Worm (Caenorhabditis elegans) whole organism, L2 larva: ENCODE results near the gene F10C1.8.

ENCODE experiments used
- C34F6.9 ChIP-seq: fragments of 150-350 bp; optimal IDR thresholded peaks from 2 replicates; lab custom pipeline; 2014; ENCODE audit warnings: missing biosample characterization, missing genetic modification characterization
- F13H6.1 ChIP-seq: sonication (generic microtip); optimal IDR thresholded peaks from 2 replicates; lab custom pipeline; 2016; ENCODE audit warnings: missing genetic modification characterization, missing compliant biosample characterization
- R02D3.7 ChIP-seq: fragments of 150-350 bp; optimal IDR thresholded peaks from 2 replicates; lab custom pipeline; 2014; ENCODE audit warnings: missing biosample characterization, missing genetic modification characterization
- Y55F3AM.14 ChIP-seq: fragments of 200-800 bp; sonication (Bioruptor generic); optimal IDR thresholded peaks from 2 replicates; lab custom pipeline; 2018; ENCODE audit warnings: mild to moderate bottlenecking, missing genetic modification characterization, missing compliant biosample characterization
- ZK546.5 ChIP-seq: sonication (generic microtip); optimal IDR thresholded peaks from 2 replicates; lab custom pipeline; 2017; ENCODE audit warnings: missing biosample characterization, missing genetic modification characterization
- alr-1 ChIP-seq: fragments of 150-350 bp; optimal IDR thresholded peaks from 2 replicates; lab custom pipeline; 2014; ENCODE audit warnings: missing biosample characterization, missing genetic modification characterization
- aly-2 ChIP-seq: fragments of 150-350 bp; optimal IDR thresholded peaks from 2 replicates; lab custom pipeline; 2014; ENCODE audit warnings: missing biosample characterization, missing genetic modification characterization
- ama-1 ChIP-seq: fragments of 150-350 bp; optimal IDR thresholded peaks from 2 replicates; lab custom pipeline; 2018; ENCODE audit warnings: inconsistent platforms
- blmp-1 ChIP-seq: sonication (generic microtip); optimal IDR thresholded peaks from 2 replicates; lab custom pipeline; 2017; ENCODE audit warnings: missing genetic modification characterization, mild to moderate bottlenecking, missing compliant biosample characterization, antibody characterized with exemption, moderate library complexity; ENCODE audit not compliant: insufficient read depth
- ceh-16 ChIP-seq: fragments of 150-350 bp; optimal IDR thresholded peaks from 2 replicates; lab custom pipeline; 2014; ENCODE audit warnings: missing biosample characterization, missing genetic modification characterization
- ceh-82 ChIP-seq: fragments of 150-350 bp; optimal IDR thresholded peaks from 2 replicates; lab custom pipeline; 2014; ENCODE audit warnings: missing biosample characterization, missing genetic modification characterization
- crh-2 ChIP-seq: sonication (generic microtip); optimal IDR thresholded peaks from 2 replicates; lab custom pipeline; 2017; ENCODE audit warnings: missing biosample characterization, missing genetic modification characterization
- dmd-4 ChIP-seq: sonication (generic microtip); optimal IDR thresholded peaks from 2 replicates; lab custom pipeline; 2017; ENCODE audit warnings: missing biosample characterization, missing genetic modification characterization
- egl-27 ChIP-seq: sonication (generic microtip); optimal IDR thresholded peaks from 3 replicates; lab custom pipeline; 2017; ENCODE audit warnings: missing biosample characterization, missing genetic modification reagents, missing genetic modification characterization
- elt-1 ChIP-seq: fragments of 150-350 bp; optimal IDR thresholded peaks from 2 replicates; lab custom pipeline; 2014; ENCODE audit warnings: missing biosample characterization, missing genetic modification characterization
- elt-3 ChIP-seq: sonication (generic microtip); optimal IDR thresholded peaks from 2 replicates; lab custom pipeline; 2017; ENCODE audit warnings: missing biosample characterization, missing genetic modification characterization
- fos-1 ChIP-seq: fragments of 150-350 bp; optimal IDR thresholded peaks from 2 replicates; lab custom pipeline; 2014; ENCODE audit warnings: missing biosample characterization, missing genetic modification characterization
- gmeb-1 ChIP-seq: fragments of 150-350 bp; optimal IDR thresholded peaks from 2 replicates; lab custom pipeline; 2014; ENCODE audit warnings: missing biosample characterization, missing genetic modification characterization
- lin-11 ChIP-seq: fragments of 150-350 bp; sonication (generic microtip); optimal IDR thresholded peaks from 2 replicates; lab custom pipeline; 2014; ENCODE audit warnings: missing biosample characterization, missing genetic modification characterization, inconsistent platforms, mixed read lengths
- lin-13 ChIP-seq: fragments of 150-350 bp; optimal IDR thresholded peaks from 2 replicates; lab custom pipeline; 2014; ENCODE audit warnings: missing biosample characterization, missing genetic modification reagents, missing genetic modification characterization
- lin-39 ChIP-seq: fragments of 150-350 bp; optimal IDR thresholded peaks from 2 replicates; lab custom pipeline; 2014; ENCODE audit warnings: missing biosample characterization, missing genetic modification reagents, missing genetic modification characterization
- lsy-2 ChIP-seq, 2 experiments: fragments of 150-350 bp in 1 of 2; sonication (generic microtip) in 1 of 2; optimal IDR thresholded peaks; 2 replicates each; lab custom pipeline; 2014 to 2017; ENCODE audit warnings: missing biosample characterization in 2 of 2, missing genetic modification characterization in 2 of 2
- mab-5 ChIP-seq: fragments of 150-350 bp; optimal IDR thresholded peaks from 2 replicates; lab custom pipeline; 2014; ENCODE audit warnings: missing biosample characterization, missing genetic modification characterization
- mbf-1 ChIP-seq: sonication (generic microtip); optimal IDR thresholded peaks from 2 replicates; lab custom pipeline; 2017; ENCODE audit warnings: missing biosample characterization, missing genetic modification characterization
- mdl-1 ChIP-seq, 2 experiments: fragments of 150-350 bp in 1 of 2; sonication (generic microtip) in 1 of 2; optimal IDR thresholded peaks; 2 replicates each; lab custom pipeline; 2017; ENCODE audit warnings: missing biosample characterization in 2 of 2, missing genetic modification characterization in 2 of 2
- nhr-10 ChIP-seq: sonication (generic microtip); optimal IDR thresholded peaks from 2 replicates; lab custom pipeline; 2017; ENCODE audit warnings: missing biosample characterization, missing genetic modification characterization
- nhr-11 ChIP-seq: fragments of 150-350 bp; optimal IDR thresholded peaks from 2 replicates; lab custom pipeline; 2014; ENCODE audit warnings: missing biosample characterization, missing genetic modification characterization
- nhr-12 ChIP-seq: fragments of 150-350 bp; optimal IDR thresholded peaks from 2 replicates; lab custom pipeline; 2014; ENCODE audit warnings: missing biosample characterization, missing genetic modification characterization
- nhr-129 ChIP-seq: fragments of 150-350 bp; optimal IDR thresholded peaks from 2 replicates; lab custom pipeline; 2014; ENCODE audit warnings: missing biosample characterization, missing genetic modification characterization
- nhr-21 ChIP-seq: fragments of 150-350 bp; optimal IDR thresholded peaks from 2 replicates; lab custom pipeline; 2014; ENCODE audit warnings: missing biosample characterization, missing genetic modification characterization
- nhr-23 ChIP-seq: fragments of 150-350 bp; optimal IDR thresholded peaks from 2 replicates; lab custom pipeline; 2014; ENCODE audit warnings: missing biosample characterization, missing genetic modification reagents, missing genetic modification characterization
- nhr-237 ChIP-seq: fragments of 150-350 bp; optimal IDR thresholded peaks from 2 replicates; lab custom pipeline; 2014; ENCODE audit warnings: missing biosample characterization, missing genetic modification characterization
- nhr-25 ChIP-seq: fragments of 150-350 bp; sonication (generic microtip); optimal IDR thresholded peaks from 3 replicates; lab custom pipeline; 2014; ENCODE audit warnings: missing biosample characterization, missing genetic modification characterization
- nhr-6 ChIP-seq: fragments of 150-350 bp; optimal IDR thresholded peaks from 2 replicates; lab custom pipeline; 2014; ENCODE audit warnings: missing biosample characterization, missing genetic modification characterization
- nhr-77 ChIP-seq: fragments of 150-350 bp; optimal IDR thresholded peaks from 2 replicates; lab custom pipeline; 2014; ENCODE audit warnings: missing biosample characterization, missing genetic modification characterization
- peb-1 ChIP-seq: fragments of 150-350 bp; optimal IDR thresholded peaks from 2 replicates; lab custom pipeline; 2014; ENCODE audit warnings: missing biosample characterization, missing genetic modification characterization
- sem-4 ChIP-seq: fragments of 150-350 bp; optimal IDR thresholded peaks from 2 replicates; lab custom pipeline; 2014; ENCODE audit warnings: missing biosample characterization, missing genetic modification reagents, missing genetic modification characterization
- skn-1 ChIP-seq: sonication (generic microtip); optimal IDR thresholded peaks from 2 replicates; lab custom pipeline; 2017; ENCODE audit warnings: missing biosample characterization, missing genetic modification characterization
- sma-3 ChIP-seq: sonication (generic microtip); optimal IDR thresholded peaks from 2 replicates; lab custom pipeline; 2016; ENCODE audit warnings: missing genetic modification reagents, missing genetic modification characterization, missing compliant biosample characterization
- sma-9 ChIP-seq, 2 experiments: fragments of 150-350 bp in 1 of 2; sonication (generic microtip) in 1 of 2; optimal IDR thresholded peaks; 2 replicates each; lab custom pipeline; 2014 to 2016; ENCODE audit warnings: missing genetic modification characterization in 2 of 2, mild to moderate bottlenecking in 1 of 2, missing biosample characterization in 1 of 2, missing compliant biosample characterization in 1 of 2, missing genetic modification reagents in 1 of 2, moderate library complexity in 1 of 2
- snpc-4 ChIP-seq: fragments of 150-350 bp; optimal IDR thresholded peaks from 2 replicates; lab custom pipeline; 2014; ENCODE audit warnings: missing biosample characterization, missing genetic modification characterization
- unc-39 ChIP-seq: fragments of 150-350 bp; optimal IDR thresholded peaks from 2 replicates; lab custom pipeline; 2014; ENCODE audit warnings: missing biosample characterization, missing genetic modification characterization
- unc-55 ChIP-seq: fragments of 150-350 bp; sonication (generic microtip); optimal IDR thresholded peaks from 3 replicates; lab custom pipeline; 2014; ENCODE audit warnings: missing biosample characterization, missing genetic modification reagents, missing genetic modification characterization
- unc-62 ChIP-seq: fragments of 150-350 bp; optimal IDR thresholded peaks from 2 replicates; lab custom pipeline; 2014; ENCODE audit warnings: missing biosample characterization, missing genetic modification reagents, missing genetic modification characterization
- zag-1 ChIP-seq: fragments of 150-350 bp; optimal IDR thresholded peaks from 2 replicates; lab custom pipeline; 2014; ENCODE audit warnings: missing biosample characterization, missing genetic modification characterization
- ztf-1 ChIP-seq: fragments of 200-800 bp; sonication (Bioruptor generic); conservative IDR thresholded peaks from 2 replicates; pipeline ENCODE4 v1.3.6; 2022; ENCODE audit warnings: missing genetic modification characterization, missing compliant biosample characterization
- ztf-11 ChIP-seq: sonication (generic microtip); optimal IDR thresholded peaks from 2 replicates; lab custom pipeline; 2017; ENCODE audit warnings: missing biosample characterization, missing genetic modification characterization
- ztf-4 ChIP-seq: fragments of 150-350 bp; optimal IDR thresholded peaks from 2 replicates; lab custom pipeline; 2014; ENCODE audit warnings: missing biosample characterization, missing genetic modification characterization

Gene F10C1.8

ce11 chrII:5712126-5712525 is 42.1 kb upstream of the F10C1.8 start:
- TF ChIP-seq nhr-10 (tag; lab: Kevin White, UChicago) (no peak), unc-62 (GFP tag; lab: Kevin White, UChicago) (no peak), mdl-1 (tag; optimal IDR thresholded peaks at IDR 0.05; lab: Kevin White, UChicago) (no peak), nhr-21 (peak; percentile 14), lin-39 (no peak), ceh-82 (no peak), nhr-25 (no peak)

- TF ChIP-seq sem-4 (tag; lab: Kevin White, UChicago) (peak; percentile 69), ztf-11 (no peak), skn-1 (no peak), nhr-12 (tag; lab: Kevin White, UChicago) (no peak), nhr-77 (tag; lab: Kevin White, UChicago) (no peak), Y55F3AM.14 (GFP tag; lab: Kevin White, UChicago) (no peak), nhr-10 (tag; lab: Kevin White, UChicago) (no peak), ama-1 (lab: Kevin White, UChicago) (peak; percentile 34), blmp-1 (tag; lab: Kevin White, UChicago) (no peak), nhr-21 (peak; percentile 8), mdl-1 (tag; optimal IDR thresholded peaks at IDR 0.05; lab: Kevin White, UChicago) (no peak), crh-2 (tag; lab: Kevin White, UChicago) (peak; percentile 86), ZK546.5 (tag; lab: Kevin White, UChicago) (peak; percentile 86), elt-3 (tag; lab: Kevin White, UChicago) (no peak), dmd-4 (no peak), mab-5 (tag; lab: Kevin White, UChicago) (no peak), ztf-4 (tag; lab: Kevin White, UChicago) (peak; percentile 57), C34F6.9 (tag; lab: Kevin White, UChicago) (peak; percentile 84), F13H6.1 (tag; lab: Kevin White, UChicago) (peak; percentile 38), nhr-25 (peak; percentile 63), peb-1 (tag; lab: Kevin White, UChicago) (no peak), nhr-11 (tag; lab: Kevin White, UChicago) (no peak), lin-11 (tag; lab: Kevin White, UChicago) (peak; percentile 76), sma-9 (GFP tag; optimal IDR thresholded peaks at IDR 0.05; lab: Kevin White, UChicago) (peak; percentile 52), sma-9 (tag; optimal IDR thresholded peaks at IDR 0.05; lab: Kevin White, UChicago) (no peak), ceh-82 (no peak), nhr-23 (no peak), mbf-1 (no peak), lin-39 (no peak), nhr-6 (tag; lab: Kevin White, UChicago) (no peak), elt-1 (no peak), snpc-4 (peak; percentile 72), aly-2 (tag; lab: Kevin White, UChicago) (no peak), unc-39 (tag; lab: Kevin White, UChicago) (no peak), gmeb-1 (tag; lab: Kevin White, UChicago) (peak; percentile 84), ceh-16 (tag; lab: Kevin White, UChicago) (no peak), sma-3 (GFP tag; lab: Kevin White, UChicago) (peak; percentile 53), R02D3.7 (tag; lab: Kevin White, UChicago) (no peak), unc-55 (peak; percentile 89), nhr-129 (tag; lab: Kevin White, UChicago) (peak; percentile 76), fos-1 (peak; percentile 24), alr-1 (no peak), lin-13 (GFP tag; lab: Kevin White, UChicago) (peak; percentile 52), zag-1 (tag; lab: Kevin White, UChicago) (no peak), ztf-1 (GFP tag; lab: Robert Waterston, UW) (no peak), egl-27 (tag; lab: Kevin White, UChicago) (no peak), unc-62 (GFP tag; lab: Kevin White, UChicago) (no peak), lsy-2 (tag; optimal IDR thresholded peaks at IDR 0.05; lab: Kevin White, UChicago) (peak; percentile 7 to 84), nhr-237 (tag; lab: Kevin White, UChicago) (no peak)
- TF ChIP-seq, all 48 proteins: peak for 19
Measured at ce11 chrII:5714807-5715206, 39.5 kb upstream of the F10C1.8 start, which contains the start of the genes tiar-1 and lelo-4. tiar-1 (minus strand) TSS chrII:5714823. lelo-4 (plus strand) TSS chrII:5714924.
